4 worm cellular contexts compared by ENCODE assay signal in genomic region chrV:13647617-13648016, ce11.
TF ChIP-seq lines count a peak whose summit lies in the region.

No protein-coding gene starts in this region.

TF ChIP-seq in whole organism, L4 larva, 104 proteins besides CTCF, POLR2A, EP300 and RAD21:
- TF ChIP-seq ceh-62 (tag; optimal IDR thresholded peaks at IDR 0.05; lab: Kevin White, UChicago) (no peak), hlh-11 (tag; optimal IDR thresholded peaks at IDR 0.05; lab: Kevin White, UChicago) (no peak), skn-1 (tag; optimal IDR thresholded peaks at IDR 0.05; lab: Kevin White, UChicago) (no peak), dmd-6 (GFP tag; IDR thresholded peaks at IDR 0.05; lab: Robert Waterston, UW) (no peak), mdl-1 (tag; optimal IDR thresholded peaks at IDR 0.05; lab: Kevin White, UChicago) (no peak), php-3 (GFP tag; IDR thresholded peaks at IDR 0.05; lab: Robert Waterston, UW) (no peak), lim-7 (GFP tag; IDR thresholded peaks at IDR 0.05; lab: Robert Waterston, UW) (0 out of 2 replicates have a peak, but pooled peaks have one; percentile 24), ceh-28 (tag; optimal IDR thresholded peaks at IDR 0.05; lab: Kevin White, UChicago) (no peak)

TF ChIP-seq in whole organism, early embryonic, 17 proteins besides CTCF, POLR2A, EP300 and RAD21:
- TF ChIP-seq pes-1 (GFP tag; IDR thresholded peaks at IDR 0.05; lab: Robert Waterston, UW) (peak; percentile 44; the same call in 1 of the 2 replicates), hmbx-1 (tag; optimal IDR thresholded peaks at IDR 0.05; lab: Kevin White, UChicago) (no peak)

TF ChIP-seq in whole organism, late embryonic, 69 proteins besides CTCF, POLR2A, EP300 and RAD21:
- TF ChIP-seq elt-2 (tag; optimal IDR thresholded peaks at IDR 0.05; lab: Kevin White, UChicago), result no peak
- 0 out of 2 replicates have a peak, but pooled peaks have one; percentile 11 for TF ChIP-seq unc-3 (GFP tag; conservative IDR thresholded peaks at IDR 0.05; lab: Robert Waterston, UW)
- TF ChIP-seq unc-3 (tag; optimal IDR thresholded peaks at IDR 0.05; lab: Kevin White, UChicago), result no peak
- no peak for TF ChIP-seq dve-1 (tag; optimal IDR thresholded peaks at IDR 0.05; lab: Kevin White, UChicago)
- no peak for TF ChIP-seq Y22D7AL.16 (tag; optimal IDR thresholded peaks at IDR 0.05; lab: Kevin White, UChicago)
TF ChIP-seq in whole organism, late embryonic: peak in this region for 1.

TF ChIP-seq in whole organism, young adult, 124 proteins besides CTCF, POLR2A, EP300 and RAD21:
- TF ChIP-seq tbx-9 (tag; optimal IDR thresholded peaks at IDR 0.05; lab: Kevin White, UChicago; ENCODE audit: borderline replicate concordance) (no peak), Y79H2A.3 (GFP tag; conservative IDR thresholded peaks at IDR 0.05; lab: Robert Waterston, UW) (0 out of 2 replicates have a peak, but pooled peaks have one; percentile 35), ets-4 (GFP tag; optimal IDR thresholded peaks at IDR 0.05; lab: Kevin White, UChicago) (no peak), madf-8 (GFP tag; conservative IDR thresholded peaks at IDR 0.05; lab: Robert Waterston, UW) (0 out of 2 replicates have a peak, but pooled peaks have one; percentile 6), lin-26 (GFP tag; IDR thresholded peaks at IDR 0.05; lab: Robert Waterston, UW) (0 out of 2 replicates have a peak, but pooled peaks have one; percentile 27), sdz-38 (tag; optimal IDR thresholded peaks at IDR 0.05; lab: Kevin White, UChicago) (no peak), somi-1 (GFP tag; optimal IDR thresholded peaks at IDR 0.05; lab: Kevin White, UChicago) (no peak), snpc-1.1 (tag; optimal IDR thresholded peaks at IDR 0.05; lab: Kevin White, UChicago; ENCODE audit: insufficient read depth) (no peak), xnd-1 (tag; optimal IDR thresholded peaks at IDR 0.05; lab: Kevin White, UChicago) (no peak), efl-1 (GFP tag; optimal IDR thresholded peaks at IDR 0.05; lab: Kevin White, UChicago) (no peak), hrde-1 (tag; optimal IDR thresholded peaks at IDR 0.05; lab: Kevin White, UChicago; ENCODE audit: borderline replicate concordance) (no peak), sptf-2 (GFP tag; optimal IDR thresholded peaks at IDR 0.05; lab: Kevin White, UChicago) (no peak), athp-1 (tag; optimal IDR thresholded peaks at IDR 0.05; lab: Kevin White, UChicago) (no peak), K12H6.12 (tag; optimal IDR thresholded peaks at IDR 0.05; lab: Kevin White, UChicago) (no peak), K11D2.4 (GFP tag; IDR thresholded peaks at IDR 0.05; lab: Robert Waterston, UW) (no peak), egl-18 (GFP tag; IDR thresholded peaks at IDR 0.05; lab: Robert Waterston, UW) (no peak), nhr-80 (tag; optimal IDR thresholded peaks at IDR 0.05; lab: Kevin White, UChicago) (no peak), ekl-4 (GFP tag; IDR thresholded peaks at IDR 0.05; lab: Robert Waterston, UW) (no peak), rcor-1 (GFP tag; IDR thresholded peaks at IDR 0.05; lab: Robert Waterston, UW) (peak; percentile 24; the same call in 1 of the 2 replicates), ztf-26 (tag; optimal IDR thresholded peaks at IDR 0.05; lab: Kevin White, UChicago) (no peak), dox-1 (GFP tag; IDR thresholded peaks at IDR 0.05; lab: Robert Waterston, UW) (no peak), aptf-2 (GFP tag; conservative IDR thresholded peaks at IDR 0.05; lab: Robert Waterston, UW) (peak; percentile 99), ztf-22 (GFP tag; optimal IDR thresholded peaks at IDR 0.05; lab: Kevin White, UChicago) (no peak), Y95B8A.8 (GFP tag; IDR thresholded peaks at IDR 0.05; lab: Robert Waterston, UW) (no peak), F22D6.2 (tag; optimal IDR thresholded peaks at IDR 0.05; lab: Kevin White, UChicago) (no peak), attf-3 (GFP tag; conservative IDR thresholded peaks at IDR 0.05; lab: Robert Waterston, UW) (no peak), mcd-1 (GFP tag; IDR thresholded peaks at IDR 0.05; lab: Robert Waterston, UW) (no peak), egrh-3 (GFP tag; IDR thresholded peaks at IDR 0.05; lab: Robert Waterston, UW) (no peak), F55B11.4 (tag; optimal IDR thresholded peaks at IDR 0.05; lab: Kevin White, UChicago; ENCODE audit: borderline replicate concordance, insufficient read depth) (no peak), ztf-28 (GFP tag; IDR thresholded peaks at IDR 0.05; lab: Robert Waterston, UW) (no peak), tlf-1 (GFP tag; optimal IDR thresholded peaks at IDR 0.05; lab: Kevin White, UChicago) (no peak), aptf-3 (GFP tag; IDR thresholded peaks at IDR 0.05; lab: Robert Waterston, UW) (peak; percentile 99), madf-6 (GFP tag; IDR thresholded peaks at IDR 0.05; lab: Robert Waterston, UW) (no peak), F49E8.2 (tag; optimal IDR thresholded peaks at IDR 0.05; lab: Kevin White, UChicago; ENCODE audit: insufficient read depth) (no peak)
